Fruit fly (Drosophila melanogaster) whole organism, prepupa: Measurements from ENCODE around the gene CG6398.
A peak's percentile ranks its signal among the peaks of the same experiment; 100 is the strongest.

Experiments used
- CG16779 ChIP-seq: fragments of 200-800 bp; sonication (Bioruptor generic); optimal IDR thresholded peaks from 3 replicates; lab custom pipeline; 2017; ENCODE audit warnings: missing biosample characterization, mild to moderate bottlenecking, missing genetic modification characterization
- Eip78C ChIP-seq: fragments of 200-800 bp; sonication (Bioruptor generic); peaks from one replicate; lab custom pipeline; 2016; ENCODE audit warnings: missing biosample characterization, missing genetic modification characterization
- Sox102F ChIP-seq: fragments of 200-800 bp; sonication (Bioruptor generic); optimal IDR thresholded peaks from 2 replicates; lab custom pipeline; 2016; ENCODE audit warnings: missing biosample characterization, mild to moderate bottlenecking, missing genetic modification characterization
- esn ChIP-seq: fragments of 200-800 bp; sonication (Bioruptor generic); optimal IDR thresholded peaks from 2 replicates; lab custom pipeline; 2016; ENCODE audit warnings: missing biosample characterization, mild to moderate bottlenecking, missing genetic modification characterization, moderate library complexity
- fd59A ChIP-seq: fragments of 200-800 bp; sonication (Bioruptor generic); optimal IDR thresholded peaks from 2 replicates; lab custom pipeline; 2017; ENCODE audit warnings: missing biosample characterization, mild to moderate bottlenecking, missing genetic modification characterization, missing genetic modification reagents
- fd85E ChIP-seq: fragments of 200-800 bp; sonication (Bioruptor generic); optimal IDR thresholded peaks from 3 replicates; lab custom pipeline; 2016; ENCODE audit warnings: missing biosample characterization, missing genetic modification characterization
- vri ChIP-seq: fragments of 200-800 bp; sonication (Bioruptor generic); optimal IDR thresholded peaks from 3 replicates; lab custom pipeline; 2016; ENCODE audit warnings: missing biosample characterization, mild to moderate bottlenecking, missing genetic modification characterization

DNA sequence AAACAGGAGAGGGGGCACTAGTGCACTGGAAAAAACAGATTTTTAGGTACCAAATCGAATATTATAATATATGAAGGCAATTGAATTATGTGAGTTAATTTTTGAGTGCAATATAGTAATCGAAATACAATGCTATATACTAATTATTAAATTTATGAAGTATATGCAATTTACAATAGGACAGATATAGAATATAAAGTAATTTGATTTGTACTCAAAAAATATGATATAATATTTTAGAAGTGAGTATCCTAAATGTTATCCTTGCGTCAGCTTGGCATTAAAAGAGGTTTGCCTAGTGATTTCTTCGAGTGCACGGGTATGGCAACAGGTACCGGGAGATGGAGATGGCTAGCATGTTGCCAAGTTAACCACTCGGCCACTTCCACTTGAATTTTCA, 23.7 kb upstream of the CG6398 start:
- TF ChIP-seq Eip78C (GFP tag; lab: Kevin White, UChicago) (peak; percentile 77), vri (GFP tag; lab: Kevin White, UChicago) (peak; percentile 20), CG16779 (tag; lab: Kevin White, UChicago) (no peak), Sox102F (GFP tag; lab: Kevin White, UChicago) (peak; percentile 7), fd85E (GFP tag; lab: Kevin White, UChicago) (no peak), fd59A (GFP tag; lab: Kevin White, UChicago) (peak; percentile 44), esn (peak; percentile 46)
